Fruit fly (Drosophila melanogaster): ENCODE data around the gene SelT.
A peak's percentile ranks its signal among the peaks of the same experiment; 100 is the strongest.

The SelT gene

dm6 chr2L:5043495-5044146 lies 32.9 kb downstream of the SelT start (continued):
- TF ChIP-seq achi (GFP tag; optimal IDR thresholded peaks at IDR 0.05) (peak; percentile 72), CG10669 (GFP tag; optimal IDR thresholded peaks at IDR 0.05) (peak; percentile 66), esn (GFP tag; optimal IDR thresholded peaks at IDR 0.05) (peak; percentile 70), CG6276 (GFP tag; optimal IDR thresholded peaks at IDR 0.05) (peak; percentile 72), topi (GFP tag; optimal IDR thresholded peaks at IDR 0.05) (peak; percentile 62), Sox15 (GFP tag; optimal IDR thresholded peaks at IDR 0.05) (peak; percentile 30), CG11902 (GFP tag; optimal IDR thresholded peaks at IDR 0.05) (peak; percentile 45), CG11294 (GFP tag; IDR thresholded peaks at IDR 0.05) (peak; percentile 67), spab (GFP tag; optimal IDR thresholded peaks at IDR 0.05) (peak; percentile 50), Hr4 (GFP tag; optimal IDR thresholded peaks at IDR 0.05) (peak; percentile 79), Gug (GFP tag; IDR thresholded peaks at IDR 0.05) (peak; percentile 57), Eip93F (GFP tag; optimal IDR thresholded peaks at IDR 0.05) (peak; percentile 10), fkh (GFP tag; optimal IDR thresholded peaks at IDR 0.05) (no peak), CG3919 (GFP tag; optimal IDR thresholded peaks at IDR 0.05) (peak; percentile 69), fd85E (GFP tag; optimal IDR thresholded peaks at IDR 0.05) (no peak)

dm6 chr2L:5044361-5044891 lies 33.7 kb downstream of the SelT start, which contains the start of gene CG31650:
CG31650 (minus strand) TSS chr2L:5044712.
- TF ChIP-seq Sox15 (GFP tag; optimal IDR thresholded peaks at IDR 0.05) (no peak), svp (GFP tag) (peak; percentile 40), spab (GFP tag; optimal IDR thresholded peaks at IDR 0.05) (no peak), CG6276 (GFP tag; optimal IDR thresholded peaks at IDR 0.05) (no peak), Met (GFP tag; optimal IDR thresholded peaks at IDR 0.05) (no peak), eg (GFP tag; IDR thresholded peaks at IDR 0.05) (peak; percentile 14; the same call in 1 of the 3 replicates), Blimp-1 (GFP tag; optimal IDR thresholded peaks at IDR 0.05) (no peak), Gug (GFP tag; IDR thresholded peaks at IDR 0.05) (no peak), Sox14 (GFP tag; optimal IDR thresholded peaks at IDR 0.05) (no peak), CG7368 (GFP tag; optimal IDR thresholded peaks at IDR 0.05) (no peak), Sox102F (GFP tag; optimal IDR thresholded peaks at IDR 0.05) (no peak), CG3919 (GFP tag; optimal IDR thresholded peaks at IDR 0.05) (no peak), topi (GFP tag; optimal IDR thresholded peaks at IDR 0.05) (no peak), fkh (GFP tag; optimal IDR thresholded peaks at IDR 0.05) (peak; percentile 48), CG31627 (GFP tag; optimal IDR thresholded peaks at IDR 0.05) (no peak), CG8119 (GFP tag; IDR thresholded peaks at IDR 0.05) (no peak), Eip93F (GFP tag; optimal IDR thresholded peaks at IDR 0.05) (no peak), achi (GFP tag; optimal IDR thresholded peaks at IDR 0.05) (no peak), CG4318 (GFP tag; optimal IDR thresholded peaks at IDR 0.05) (no peak), salr (GFP tag; optimal IDR thresholded peaks at IDR 0.05) (no peak), Hr39 (GFP tag; optimal IDR thresholded peaks at IDR 0.05) (no peak), CG10669 (GFP tag; optimal IDR thresholded peaks at IDR 0.05) (no peak)

DNA sequence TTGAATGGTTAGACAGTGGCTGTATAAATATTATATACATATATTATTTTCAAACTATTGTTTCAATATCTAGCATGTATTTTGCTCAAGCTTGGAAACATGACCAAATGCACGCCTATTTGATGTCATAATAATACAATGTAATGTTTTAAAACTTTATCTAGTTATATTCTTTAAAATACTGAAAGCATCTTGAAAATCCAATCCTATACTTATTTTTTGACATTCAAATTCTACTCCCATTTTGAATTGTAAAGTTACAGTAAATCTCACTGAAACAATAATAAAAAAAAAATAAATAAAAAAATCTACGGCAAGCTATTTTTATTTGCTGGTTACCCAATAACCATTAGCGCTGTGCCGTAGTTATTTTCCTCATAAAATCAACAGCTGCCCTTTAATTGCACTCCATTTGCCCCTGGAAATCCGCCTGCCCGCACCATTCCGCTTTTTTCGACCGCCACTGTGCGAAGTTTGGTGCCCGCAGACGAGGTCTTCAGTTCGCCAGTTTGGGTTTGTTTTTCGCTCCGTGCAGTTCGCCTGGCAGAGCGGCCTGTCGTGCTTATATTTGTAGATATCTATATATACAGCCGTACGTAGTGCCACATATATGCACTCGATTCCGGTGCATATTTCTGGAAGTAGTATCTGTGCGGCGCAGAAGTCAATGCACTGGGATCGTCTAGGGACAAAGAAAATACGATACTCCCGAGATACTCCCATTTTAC lies 34.3 kb downstream of the SelT start:
- TF ChIP-seq CG6808 (GFP tag; optimal IDR thresholded peaks at IDR 0.05) (no peak), net (GFP tag; optimal IDR thresholded peaks at IDR 0.05) (peak; percentile 28), CG3919 (GFP tag; optimal IDR thresholded peaks at IDR 0.05) (peak; percentile 53), cyc (GFP tag; optimal IDR thresholded peaks at IDR 0.05) (peak; percentile 40), Hr38 (GFP tag; optimal IDR thresholded peaks at IDR 0.05) (no peak), Eip78C (GFP tag) (peak; percentile 78), CG3032 (tag; optimal IDR thresholded peaks at IDR 0.05) (peak; percentile 11), CG6854 (GFP tag; optimal IDR thresholded peaks at IDR 0.05) (peak; percentile 2), CG9139 (GFP tag; optimal IDR thresholded peaks at IDR 0.05) (peak; percentile 7), esn (GFP tag; optimal IDR thresholded peaks at IDR 0.05) (peak; percentile 60), CG31627 (GFP tag; optimal IDR thresholded peaks at IDR 0.05) (peak; percentile 40), svp (GFP tag) (peak; percentile 87), CG6276 (GFP tag; optimal IDR thresholded peaks at IDR 0.05) (peak; percentile 56), Sox102F (GFP tag; optimal IDR thresholded peaks at IDR 0.05) (peak; percentile 55), Sox14 (GFP tag; optimal IDR thresholded peaks at IDR 0.05) (peak; percentile 66), CG4318 (GFP tag; optimal IDR thresholded peaks at IDR 0.05) (peak; percentile 49), CG10631 (GFP tag; optimal IDR thresholded peaks at IDR 0.05) (peak; percentile 57), achi (GFP tag; optimal IDR thresholded peaks at IDR 0.05) (peak; percentile 58), ss (GFP tag; optimal IDR thresholded peaks at IDR 0.05) (peak in 1 of 2 experiments; percentile 28), CG16779 (tag; optimal IDR thresholded peaks at IDR 0.05) (peak; percentile 38), CG8319 (GFP tag; optimal IDR thresholded peaks at IDR 0.05) (no peak), CG8632 (GFP tag; optimal IDR thresholded peaks at IDR 0.05) (peak; percentile 24), Smox (GFP tag; optimal IDR thresholded peaks at IDR 0.05) (peak; percentile 46), Hr4 (GFP tag; optimal IDR thresholded peaks at IDR 0.05) (peak; percentile 63), CG11902 (GFP tag; optimal IDR thresholded peaks at IDR 0.05) (peak; percentile 20), Ets21C (GFP tag; optimal IDR thresholded peaks at IDR 0.05) (peak; percentile 15), fd59A (GFP tag; optimal IDR thresholded peaks at IDR 0.05) (no peak)

Measured in whole organism, prepupa.